Worm (Caenorhabditis elegans) whole organism, L4/young adult: ENCODE data around the gene smu-2.

Experiments
- W03F9.2 ChIP-seq: fragments of 150-350 bp; optimal IDR thresholded peaks from 2 replicates; lab custom pipeline; 2014; ENCODE audit warnings: missing biosample characterization, missing genetic modification characterization
- dao-5 ChIP-seq: sonication (generic microtip); optimal IDR thresholded peaks from 2 replicates; lab custom pipeline; 2016; ENCODE audit warnings: missing genotype, missing genetic modification characterization, moderate library complexity, missing compliant biosample characterization
- him-1 ChIP-seq: sonication (generic microtip); optimal IDR thresholded peaks from 2 replicates; lab custom pipeline; 2016; ENCODE audit warnings: missing genotype, missing genetic modification reagents, missing genetic modification characterization, missing compliant biosample characterization

ce11 chrII:3446647-3447046 lies 35.6 kb upstream of the smu-2 start, which contains the start of the genes C16C8.20 and gldi-6:
- no peak for TF ChIP-seq him-1 (tag; lab: Kevin White, UChicago)
- TF ChIP-seq dao-5: no peak
- no peak for TF ChIP-seq W03F9.2 (tag; lab: Kevin White, UChicago)
